Worm (Caenorhabditis elegans): ENCODE results near the gene best-16.

DNA sequence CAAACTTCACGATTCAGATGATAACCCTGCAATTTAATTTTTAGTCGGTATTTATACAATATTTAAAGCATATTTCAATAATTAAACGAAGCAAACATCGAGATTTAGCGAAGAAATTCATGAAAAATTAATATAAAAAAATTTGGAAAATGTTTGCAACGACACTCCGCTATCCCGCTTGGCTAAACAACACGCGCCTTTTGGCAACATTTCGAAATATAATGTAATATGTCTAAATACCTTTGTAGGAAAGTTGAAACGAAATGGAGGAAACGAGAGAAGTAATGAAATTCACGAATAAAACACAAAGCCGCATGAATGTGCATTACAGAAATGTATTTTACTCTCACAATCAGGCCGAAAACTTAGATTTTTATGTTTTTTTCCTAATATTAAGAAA, 29.9 kb downstream of the best-16 start, which contains the start of gene rpc-1:
- TF ChIP-seq unc-39 (tag; optimal IDR thresholded peaks at IDR 0.05) = no peak
- TF ChIP-seq nhr-237 (tag; optimal IDR thresholded peaks at IDR 0.05) = no peak
- no peak for TF ChIP-seq ama-1 (optimal IDR thresholded peaks at IDR 0.05)
- TF ChIP-seq elt-3 (tag; optimal IDR thresholded peaks at IDR 0.05) = no peak
